Fruit fly (Drosophila melanogaster): ENCODE results near the gene CG4766.
A peak's percentile ranks its signal among the peaks of the same experiment; 100 is the strongest.

CG4766 gene

dm6 chrX:6000747-6001426 lies at the start of gene CG4766:
Gene CG4766, minus strand, starts transcription at chrX:6000797.
- no peak for TF ChIP-seq usp (GFP tag; optimal IDR thresholded peaks at IDR 0.05)
- TF ChIP-seq tai (GFP tag; optimal IDR thresholded peaks at IDR 0.05), result peak; percentile 64
- no peak for TF ChIP-seq Dfd (GFP tag; optimal IDR thresholded peaks at IDR 0.05)
- no peak for TF ChIP-seq Hr83 (GFP tag; optimal IDR thresholded peaks at IDR 0.05; ENCODE audit: poor library complexity, severe bottlenecking)
- peak; percentile 80 for TF ChIP-seq Jra (GFP tag; optimal IDR thresholded peaks at IDR 0.05)
- TF ChIP-seq Hnf4 (GFP tag; optimal IDR thresholded peaks at IDR 0.05), result peak; percentile 82
- no peak for TF ChIP-seq pan (optimal IDR thresholded peaks at IDR 0.05)
- TF ChIP-seq ey (GFP tag; optimal IDR thresholded peaks at IDR 0.05), result peak; percentile 89
- peak; percentile 36 for TF ChIP-seq brk (GFP tag; optimal IDR thresholded peaks at IDR 0.05)
- TF ChIP-seq CG32264 (GFP tag; optimal IDR thresholded peaks at IDR 0.05), result peak; percentile 54
- peak; percentile 86 for TF ChIP-seq Sp1 (GFP tag; optimal IDR thresholded peaks at IDR 0.05)
- peak; percentile 87 for TF ChIP-seq br (GFP tag; optimal IDR thresholded peaks at IDR 0.05)
- no peak for TF ChIP-seq N (GFP tag; optimal IDR thresholded peaks at IDR 0.05)
- TF ChIP-seq Vsx2 (GFP tag; optimal IDR thresholded peaks at IDR 0.05; ENCODE audit: partially characterized antibody), result no peak
- no peak for TF ChIP-seq Dif (GFP tag; optimal IDR thresholded peaks at IDR 0.05; ENCODE audit: partially characterized antibody)
- no peak for TF ChIP-seq jim (GFP tag; optimal IDR thresholded peaks at IDR 0.05)
- TF ChIP-seq lola (GFP tag; optimal IDR thresholded peaks at IDR 0.05), result no peak
- TF ChIP-seq CG9705 (GFP tag; optimal IDR thresholded peaks at IDR 0.05), result peak; percentile 69
- peak; percentile 34 to 92 for TF ChIP-seq foxo (GFP tag; optimal IDR thresholded peaks at IDR 0.05)
- peak; percentile 88 for TF ChIP-seq HLH106 (tag; optimal IDR thresholded peaks at IDR 0.05)
- TF ChIP-seq GATAd (GFP tag; optimal IDR thresholded peaks at IDR 0.05), result no peak
- peak; percentile 26 for TF ChIP-seq CrebA (GFP tag; optimal IDR thresholded peaks at IDR 0.05; ENCODE audit: borderline replicate concordance)
- TF ChIP-seq sage (GFP tag; optimal IDR thresholded peaks at IDR 0.05), result peak; percentile 49
- peak; percentile 92 for TF ChIP-seq h (GFP tag; optimal IDR thresholded peaks at IDR 0.05)
- TF ChIP-seq Abd-B (GFP tag; optimal IDR thresholded peaks at IDR 0.05), result no peak
- TF ChIP-seq dmrt93B (GFP tag; optimal IDR thresholded peaks at IDR 0.05), result peak; percentile 68
- peak; percentile 94 for TF ChIP-seq fru (GFP tag; optimal IDR thresholded peaks at IDR 0.05)
- peak; percentile 82 for TF ChIP-seq rgr (GFP tag; optimal IDR thresholded peaks at IDR 0.05)
- no peak for TF ChIP-seq Myc (optimal IDR thresholded peaks at IDR 0.05)
- no peak for TF ChIP-seq Rel (GFP tag; optimal IDR thresholded peaks at IDR 0.05)
- peak; percentile 37 for TF ChIP-seq Rel (tag; optimal IDR thresholded peaks at IDR 0.05)
- TF ChIP-seq sv (GFP tag; optimal IDR thresholded peaks at IDR 0.05), result peak; percentile 87
- TF ChIP-seq Hr78 (GFP tag; optimal IDR thresholded peaks at IDR 0.05), result no peak
- TF ChIP-seq Mio (GFP tag; optimal IDR thresholded peaks at IDR 0.05), result no peak
- TF ChIP-seq woc (GFP tag; optimal IDR thresholded peaks at IDR 0.05), result peak; percentile 82
- peak; percentile 82 for TF ChIP-seq psq (GFP tag; optimal IDR thresholded peaks at IDR 0.05)
- no peak for TF ChIP-seq dsf (GFP tag; optimal IDR thresholded peaks at IDR 0.05; ENCODE audit: borderline replicate concordance)
- TF ChIP-seq dl (GFP tag; optimal IDR thresholded peaks at IDR 0.05; ENCODE audit: insufficient read depth in 1 of 2, partially characterized antibody in 2 of 2), result no peak
- TF ChIP-seq OdsH (GFP tag; optimal IDR thresholded peaks at IDR 0.05), result peak; percentile 86

- TF ChIP-seq br (GFP tag; optimal IDR thresholded peaks at IDR 0.05) (no peak), HLH106 (tag; optimal IDR thresholded peaks at IDR 0.05) (peak; percentile 1)
These were observed 38.9 kb upstream of the CG4766 start, which contains the start of gene CG5937 for dm6 chrX:6039431-6040016. Gene CG5937, plus strand, starts transcription at chrX:6040005.
